Worm (Caenorhabditis elegans) whole organism, L4 larva: Measurements from ENCODE around the gene trpp-6.

Experiments used
- F44E2.7 ChIP-seq: fragments of 200-800 bp; sonication (Bioruptor generic); IDR thresholded peaks from 2 replicates; pipeline ENCODE4 v2.1.2; 2022; ENCODE audit warnings: missing genetic modification characterization, missing compliant biosample characterization
- R02D3.7 ChIP-seq: fragments of 150-350 bp; sonication (generic microtip); optimal IDR thresholded peaks from 3 replicates; lab custom pipeline; 2014; ENCODE audit warnings: missing biosample characterization, missing genetic modification characterization
- Y105C5A.15 ChIP-seq: fragments of 200-800 bp; sonication (Bioruptor generic); IDR thresholded peaks from 2 replicates; pipeline ENCODE4 v1.3.6; 2022; ENCODE audit warnings: missing genetic modification characterization, missing compliant biosample characterization
- aha-1 ChIP-seq: fragments of 150-350 bp; peaks from one replicate; lab custom pipeline; 2014; ENCODE audit warnings: missing biosample characterization, missing genetic modification characterization
- attf-4 ChIP-seq: sonication (generic microtip); optimal IDR thresholded peaks from 3 replicates; lab custom pipeline; 2017; ENCODE audit warnings: missing biosample characterization, missing genetic modification characterization
- ceh-28 ChIP-seq: fragments of 150-350 bp; optimal IDR thresholded peaks from 2 replicates; lab custom pipeline; 2014; ENCODE audit warnings: missing biosample characterization, missing genetic modification reagents, missing genetic modification characterization
- ceh-32 ChIP-seq: sonication (generic microtip); optimal IDR thresholded peaks from 2 replicates; lab custom pipeline; 2016; ENCODE audit warnings: mild to moderate bottlenecking, missing genetic modification characterization, missing compliant biosample characterization; ENCODE audit not compliant: poor library complexity
- ceh-44 ChIP-seq: fragments of 200-800 bp; sonication (Bioruptor generic); IDR thresholded peaks from 2 replicates; pipeline ENCODE4 v1.3.6; 2022; ENCODE audit warnings: missing genetic modification reagents, missing genetic modification characterization, missing compliant biosample characterization
- ceh-82 ChIP-seq: sonication (generic microtip); optimal IDR thresholded peaks from 2 replicates; lab custom pipeline; 2017; ENCODE audit warnings: missing biosample characterization, missing genetic modification characterization
- ces-1 ChIP-seq: fragments of 150-350 bp; sonication (generic microtip); optimal IDR thresholded peaks from 4 replicates; lab custom pipeline; 2014; ENCODE audit warnings: missing biosample characterization, missing genetic modification reagents, missing genetic modification characterization
- ctbp-1 ChIP-seq: fragments of 200-800 bp; sonication (Bioruptor generic); IDR thresholded peaks from 2 replicates; pipeline ENCODE4 v1.3.6; 2022; ENCODE audit warnings: missing genetic modification reagents, missing genetic modification characterization, missing compliant biosample characterization
- daf-19 ChIP-seq: fragments of 200-800 bp; sonication (Bioruptor generic); conservative IDR thresholded peaks from 2 replicates; pipeline ENCODE4 v1.3.6; 2022; ENCODE audit warnings: missing genetic modification characterization, missing compliant biosample characterization
- dmd-6 ChIP-seq: fragments of 200-800 bp; sonication (Bioruptor generic); IDR thresholded peaks from 2 replicates; pipeline ENCODE4 v1.3.6; 2022; ENCODE audit warnings: missing genetic modification reagents, missing genetic modification characterization, missing compliant biosample characterization
- dmd-8 ChIP-seq: fragments of 200-800 bp; sonication (Bioruptor generic); IDR thresholded peaks from 2 replicates; pipeline ENCODE4 v1.3.6; 2022; ENCODE audit warnings: missing genetic modification characterization, missing compliant biosample characterization
- duxl-1 ChIP-seq: sonication (generic microtip); optimal IDR thresholded peaks from 2 replicates; lab custom pipeline; 2016; ENCODE audit warnings: mild to moderate bottlenecking, missing genetic modification characterization, moderate library complexity, missing compliant biosample characterization; ENCODE audit not compliant: poor library complexity
- dve-1 ChIP-seq: sonication (generic microtip); optimal IDR thresholded peaks from 2 replicates; lab custom pipeline; 2017; ENCODE audit warnings: antibody characterized with exemption, mild to moderate bottlenecking, missing genetic modification characterization, missing compliant biosample characterization; ENCODE audit not compliant: insufficient read depth
- gei-8 ChIP-seq: fragments of 200-800 bp; sonication (Bioruptor generic); optimal IDR thresholded peaks from 2 replicates; lab custom pipeline; 2018; ENCODE audit warnings: mild to moderate bottlenecking, missing genetic modification characterization, missing compliant biosample characterization
- hlh-11 ChIP-seq: fragments of 200-800 bp; sonication (Bioruptor generic); optimal IDR thresholded peaks from 2 replicates; lab custom pipeline; 2018; ENCODE audit warnings: mild to moderate bottlenecking, missing genetic modification characterization, missing compliant biosample characterization
- hlh-30 ChIP-seq: sonication (generic microtip); optimal IDR thresholded peaks from 2 replicates; lab custom pipeline; 2017; ENCODE audit warnings: antibody characterized with exemption, mild to moderate bottlenecking, missing genetic modification characterization, missing compliant biosample characterization; ENCODE audit not compliant: insufficient read depth
- lim-7 ChIP-seq: fragments of 200-800 bp; sonication (Bioruptor generic); IDR thresholded peaks from 2 replicates; pipeline ENCODE4 v1.3.6; 2022; ENCODE audit warnings: missing genetic modification characterization, missing compliant biosample characterization
- lin-15B ChIP-seq: fragments of 150-350 bp; sonication (generic microtip); optimal IDR thresholded peaks from 3 replicates; lab custom pipeline; 2014; ENCODE audit warnings: missing biosample characterization, missing genetic modification characterization
- lin-38 ChIP-seq: fragments of 200-800 bp; sonication (Bioruptor generic); IDR thresholded peaks from 2 replicates; pipeline ENCODE4 v1.3.6; 2022; ENCODE audit warnings: missing genetic modification reagents, missing genetic modification characterization, missing compliant biosample characterization
- mdl-1 ChIP-seq, 2 experiments: fragments of 150-350 bp in 1 of 2; sonication (generic microtip) in 1 of 2; optimal IDR thresholded peaks; 2 replicates each; lab custom pipeline; 2014 to 2017; ENCODE audit warnings: missing biosample characterization in 2 of 2, missing genetic modification characterization in 2 of 2
- mep-1 ChIP-seq: fragments of 150-350 bp; sonication (generic microtip); optimal IDR thresholded peaks from 3 replicates; lab custom pipeline; 2014; ENCODE audit warnings: missing biosample characterization, missing genetic modification characterization
- nhr-10 ChIP-seq: fragments of 150-350 bp; optimal IDR thresholded peaks from 2 replicates; lab custom pipeline; 2014; ENCODE audit warnings: missing biosample characterization, missing genetic modification characterization
- nhr-11 ChIP-seq: fragments of 150-350 bp; optimal IDR thresholded peaks from 2 replicates; lab custom pipeline; 2014; ENCODE audit warnings: missing biosample characterization, missing genetic modification characterization
- nhr-111 ChIP-seq: fragments of 200-800 bp; sonication (Bioruptor generic); optimal IDR thresholded peaks from 2 replicates; lab custom pipeline; 2018; ENCODE audit warnings: mild to moderate bottlenecking, missing genetic modification characterization, missing compliant biosample characterization
- nhr-28 ChIP-seq: fragments of 150-350 bp; optimal IDR thresholded peaks from 2 replicates; lab custom pipeline; 2014; ENCODE audit warnings: missing biosample characterization, missing genetic modification characterization
- nhr-41 ChIP-seq: fragments of 200-800 bp; sonication (Bioruptor generic); IDR thresholded peaks from 2 replicates; pipeline ENCODE4 v1.3.6; 2022; ENCODE audit warnings: missing genetic modification reagents, missing genetic modification characterization, missing compliant biosample characterization
- nhr-42 ChIP-seq: fragments of 200-800 bp; sonication (Bioruptor generic); IDR thresholded peaks from 2 replicates; pipeline ENCODE4 v1.3.6; 2022; ENCODE audit warnings: missing genetic modification characterization, missing compliant biosample characterization
- nhr-48 ChIP-seq: sonication (generic microtip); optimal IDR thresholded peaks from 2 replicates; lab custom pipeline; 2016; ENCODE audit warnings: mild to moderate bottlenecking, missing genetic modification characterization, missing compliant biosample characterization
- nhr-6 ChIP-seq: fragments of 150-350 bp; optimal IDR thresholded peaks from 2 replicates; lab custom pipeline; 2014; ENCODE audit warnings: missing biosample characterization, missing genetic modification characterization
- nhr-76 ChIP-seq: fragments of 150-350 bp; optimal IDR thresholded peaks from 2 replicates; lab custom pipeline; 2014; ENCODE audit warnings: missing biosample characterization, missing genetic modification characterization
- pqm-1 ChIP-seq: sonication (generic microtip); optimal IDR thresholded peaks from 2 replicates; lab custom pipeline; 2017; ENCODE audit warnings: missing biosample characterization, missing genetic modification characterization
- skn-1 ChIP-seq: fragments of 150-350 bp; optimal IDR thresholded peaks from 2 replicates; lab custom pipeline; 2014; ENCODE audit warnings: missing biosample characterization, missing genetic modification characterization
- snpc-1.2 ChIP-seq: fragments of 200-800 bp; sonication (Bioruptor generic); IDR thresholded peaks from 2 replicates; pipeline ENCODE4 v1.3.6; 2022; ENCODE audit warnings: missing genetic modification reagents, missing genetic modification characterization, missing compliant biosample characterization
- snpc-4 ChIP-seq: fragments of 150-350 bp; optimal IDR thresholded peaks from 2 replicates; lab custom pipeline; 2014; ENCODE audit warnings: missing biosample characterization, missing genetic modification characterization
- spr-1 ChIP-seq: sonication (generic microtip); optimal IDR thresholded peaks from 2 replicates; lab custom pipeline; 2016; ENCODE audit warnings: mild to moderate bottlenecking, missing genetic modification characterization, missing compliant biosample characterization
- tra-1 ChIP-seq: fragments of 200-800 bp; sonication (Bioruptor generic); IDR thresholded peaks from 2 replicates; pipeline ENCODE4 v1.3.6; 2022; ENCODE audit warnings: missing genetic modification reagents, missing genetic modification characterization, missing compliant biosample characterization
- unc-39 ChIP-seq: sonication (generic microtip); optimal IDR thresholded peaks from 2 replicates; lab custom pipeline; 2017; ENCODE audit warnings: missing biosample characterization, missing genetic modification characterization
- unc-62 ChIP-seq, 3 experiments: fragments of 150-350 bp in 1 of 3; sonication (generic microtip); optimal IDR thresholded peaks in 2 of 3; peaks in 1 of 3; 1 replicate in 1 of 3; 2 replicates in 2 of 3; lab custom pipeline; 2014 to 2017; ENCODE audit warnings: missing biosample characterization in 3 of 3, missing genetic modification characterization in 3 of 3, missing genetic modification reagents in 3 of 3, missing genotype in 1 of 3
- vab-7 ChIP-seq: fragments of 200-800 bp; sonication (Bioruptor generic); IDR thresholded peaks from 2 replicates; pipeline ENCODE4 v1.3.6; 2022; ENCODE audit warnings: missing genetic modification reagents, missing genetic modification characterization, missing compliant biosample characterization

trpp-6 gene

DNA sequence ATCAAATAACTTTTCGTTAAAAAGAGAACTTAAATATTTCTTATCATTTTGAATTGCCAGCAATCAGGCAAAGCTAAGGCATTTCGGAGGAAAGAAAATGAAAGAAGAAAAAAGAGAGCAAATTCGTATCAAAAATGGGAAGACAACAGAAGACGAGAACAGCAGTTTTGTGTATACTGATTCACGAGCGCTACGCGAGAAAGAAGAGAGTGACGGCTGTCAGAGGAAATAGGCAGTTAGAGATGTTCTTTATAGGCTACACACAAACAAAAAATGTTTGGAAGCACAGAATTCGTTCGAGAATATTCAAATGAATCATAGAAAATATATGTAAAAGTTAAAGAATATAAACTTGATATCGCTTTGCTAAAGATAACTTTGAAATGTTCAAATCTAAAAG, 6.9 kb upstream of the trpp-6 start (continued):
- peak; percentile 53 for TF ChIP-seq hlh-30
- peak; percentile 59 for TF ChIP-seq dmd-6
- peak in 1 of 2 experiments; percentile 27 for TF ChIP-seq mdl-1 (tag; optimal IDR thresholded peaks at IDR 0.05; lab: Kevin White, UChicago)
- peak; percentile 40 for TF ChIP-seq mep-1 (tag; lab: Kevin White, UChicago)
- no peak for TF ChIP-seq F44E2.7 (GFP tag; lab: Robert Waterston, UW)
- no peak for TF ChIP-seq nhr-48 (tag; lab: Kevin White, UChicago)
- no peak for TF ChIP-seq spr-1 (tag; lab: Kevin White, UChicago)
- no peak for TF ChIP-seq dmd-8 (GFP tag; lab: Robert Waterston, UW)
- TF ChIP-seq nhr-28, result peak; percentile 98
- TF ChIP-seq, all 104 proteins: peak for 17

DNA sequence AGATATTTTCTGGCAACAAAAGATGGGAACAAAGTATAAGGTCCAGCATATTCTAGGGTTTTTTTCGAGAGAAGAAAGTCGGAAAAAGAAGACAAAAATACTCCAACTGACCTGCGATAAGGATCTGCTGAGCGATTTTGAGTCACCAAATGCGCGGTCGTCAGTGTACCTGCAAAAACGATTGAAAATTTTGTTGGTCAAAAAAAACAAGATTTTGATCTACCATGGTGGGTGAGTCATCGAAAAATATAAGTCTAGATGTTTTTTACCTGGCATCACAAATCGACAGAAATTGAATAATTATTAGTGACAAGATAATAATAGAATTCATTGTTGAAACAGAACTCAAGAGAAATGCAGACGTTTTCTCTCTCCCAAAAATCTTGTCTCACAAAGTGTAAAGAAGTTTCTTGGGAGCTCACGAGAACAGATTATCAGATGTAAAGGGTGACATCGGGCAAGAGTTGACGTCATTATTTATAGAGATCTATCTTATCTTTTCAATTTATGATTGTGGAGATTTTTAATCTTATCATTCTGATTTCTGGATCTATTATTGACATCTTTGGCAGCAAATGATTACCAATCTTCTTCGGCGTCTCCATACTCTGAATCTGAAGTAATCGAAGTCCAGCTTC, 6.3 kb upstream of the trpp-6 start:
- TF ChIP-seq unc-62 (GFP tag; optimal IDR thresholded peaks at IDR 0.05 in 1 of 2; lab: Kevin White, UChicago) (peak in 1 of 2 experiments; percentile 97), unc-62 (tag; optimal IDR thresholded peaks at IDR 0.05; lab: Kevin White, UChicago) (no peak), nhr-11 (tag; lab: Kevin White, UChicago) (peak; percentile 21), aha-1 (tag; lab: Kevin White, UChicago) (no peak), hlh-11 (peak; percentile 11), dmd-8 (GFP tag; lab: Robert Waterston, UW) (no peak), lin-38 (GFP tag; lab: Robert Waterston, UW) (no peak)
- TF ChIP-seq, all 104 proteins: peak for 3

DNA sequence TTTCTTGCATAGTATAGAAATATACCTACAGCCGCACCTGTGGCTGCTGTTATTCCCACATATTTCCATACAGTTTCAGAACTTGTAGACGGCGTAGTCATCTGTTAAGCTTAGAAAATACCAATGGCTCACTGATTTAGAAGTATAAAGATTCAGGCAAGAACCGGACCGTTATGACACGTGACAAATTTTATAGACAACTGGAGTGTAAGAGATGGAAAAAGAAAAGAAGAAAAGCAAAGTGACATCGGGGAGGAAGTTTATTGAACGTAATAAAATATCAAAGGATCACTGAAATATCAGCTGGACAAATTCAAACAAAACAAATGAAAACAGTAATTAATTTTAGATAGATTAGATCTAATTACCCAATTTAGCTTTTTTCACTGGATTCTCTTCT, 5.5 kb upstream of the trpp-6 start, which contains the start of gene rmd-2:
rmd-2 (minus strand) TSS at position 101 of the 400 bp plus-strand sequence.
- TF ChIP-seq snpc-4 (tag; lab: Kevin White, UChicago) (no peak), hlh-11 (peak; percentile 28)

DNA sequence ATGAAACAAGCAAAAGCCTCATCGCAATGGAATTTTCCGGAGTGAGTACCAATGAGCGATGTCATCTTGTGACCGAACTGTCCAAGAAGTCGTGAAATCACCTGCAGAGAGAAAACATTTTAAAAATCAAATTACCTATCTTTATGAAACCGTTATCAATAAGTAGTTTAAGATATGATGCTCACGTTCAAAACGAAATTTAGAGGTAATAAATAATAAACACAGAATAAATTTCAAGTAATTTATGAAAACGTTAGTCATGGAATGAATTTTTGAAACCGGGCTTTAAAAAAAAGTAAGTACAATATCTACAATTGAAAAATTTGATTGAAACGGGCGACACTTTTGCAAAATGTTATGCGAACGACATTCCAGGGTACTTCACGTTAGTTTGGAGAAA, 4.0 kb upstream of the trpp-6 start, which contains the start of gene C27H6.8:
C27H6.8 (minus strand) TSS at position 101 of the 400 bp plus-strand sequence.
- TF ChIP-seq mep-1 (tag; lab: Kevin White, UChicago) (no peak), ctbp-1 (no peak), nhr-10 (tag; lab: Kevin White, UChicago) (no peak), ceh-44 (GFP tag; lab: Robert Waterston, UW) (no peak), R02D3.7 (tag; lab: Kevin White, UChicago) (no peak), nhr-6 (tag; lab: Kevin White, UChicago) (no peak), nhr-42 (no peak), skn-1 (tag; lab: Kevin White, UChicago) (no peak), ces-1 (no peak), ceh-82 (tag; lab: Kevin White, UChicago) (no peak), nhr-41 (GFP tag; lab: Robert Waterston, UW) (no peak), vab-7 (GFP tag; lab: Robert Waterston, UW) (no peak), pqm-1 (no peak), dve-1 (tag; lab: Kevin White, UChicago) (no peak), daf-19 (no peak), lim-7 (no peak)

DNA sequence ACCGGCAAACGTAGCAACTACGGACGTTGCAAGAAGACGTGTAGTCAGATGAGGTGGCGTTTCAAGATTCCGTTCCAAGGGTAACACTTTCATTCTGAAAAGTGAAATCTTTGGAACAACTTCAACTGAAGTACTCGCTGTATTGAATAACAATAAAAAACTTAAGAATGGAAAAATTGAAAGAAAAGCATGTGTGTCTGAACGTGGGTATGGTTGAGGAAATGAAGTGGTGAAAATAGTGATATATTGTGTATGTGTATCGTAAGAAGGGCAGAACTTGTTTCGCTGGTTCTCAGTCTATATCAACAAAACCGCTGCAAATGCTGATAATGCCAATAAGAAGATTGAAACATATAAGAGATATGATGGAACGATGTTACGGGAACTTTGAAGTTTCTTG, 4.1 kb downstream of the trpp-6 start, which contains the start of gene K08H10.6:
K08H10.6 (minus strand) TSS at position 101 of the 400 bp plus-strand sequence.
- TF ChIP-seq tra-1 (GFP tag; lab: Robert Waterston, UW) (no peak), ceh-32 (tag; lab: Kevin White, UChicago) (no peak), nhr-76 (tag; lab: Kevin White, UChicago) (no peak), lin-15B (tag; lab: Kevin White, UChicago) (no peak), Y105C5A.15 (no peak), snpc-1.2 (GFP tag; lab: Robert Waterston, UW) (no peak), gei-8 (GFP tag; lab: Kevin White, UChicago) (no peak), attf-4 (tag; lab: Kevin White, UChicago) (no peak), ceh-28 (tag; lab: Kevin White, UChicago) (no peak), nhr-41 (GFP tag; lab: Robert Waterston, UW) (no peak), duxl-1 (no peak), unc-39 (no peak), nhr-111 (GFP tag; lab: Kevin White, UChicago) (no peak)
